Worm (Caenorhabditis elegans) whole organism, mixed stage, embryonic: ENCODE measurements around the gene Y102A5C.2.

Experiments used
- M03D4.4 ChIP-seq: sonication (generic microtip); optimal IDR thresholded peaks from 2 replicates; lab custom pipeline; 2017; ENCODE audit warnings: mild to moderate bottlenecking, missing genetic modification characterization, missing compliant biosample characterization
- bed-3 ChIP-seq: fragments of 200-800 bp; sonication (Bioruptor generic); optimal IDR thresholded peaks from 3 replicates; lab custom pipeline; 2018; ENCODE audit warnings: mild to moderate bottlenecking, missing genetic modification characterization, moderate library complexity, missing compliant biosample characterization
- blmp-1 ChIP-seq: fragments of 150-350 bp; optimal IDR thresholded peaks from 2 replicates; lab custom pipeline; 2014; ENCODE audit warnings: missing biosample characterization, missing genetic modification characterization
- ceh-39 ChIP-seq: fragments of 150-350 bp; optimal IDR thresholded peaks from 2 replicates; lab custom pipeline; 2014; ENCODE audit warnings: missing biosample characterization, missing genetic modification characterization
- ceh-43 ChIP-seq: fragments of 200-800 bp; sonication (Bioruptor generic); optimal IDR thresholded peaks from 2 replicates; lab custom pipeline; 2018; ENCODE audit warnings: mild to moderate bottlenecking, missing genetic modification characterization, moderate library complexity, missing compliant biosample characterization
- ceh-83 ChIP-seq: fragments of 200-800 bp; sonication (Bioruptor generic); optimal IDR thresholded peaks from 2 replicates; lab custom pipeline; 2018; ENCODE audit warnings: mild to moderate bottlenecking, missing genetic modification characterization, missing compliant biosample characterization
- ces-1 ChIP-seq: fragments of 150-350 bp; optimal IDR thresholded peaks from 2 replicates; lab custom pipeline; 2014; ENCODE audit warnings: missing biosample characterization, missing genetic modification reagents, missing genetic modification characterization
- cnd-1 ChIP-seq: fragments of 200-800 bp; sonication (Bioruptor generic); optimal IDR thresholded peaks from 2 replicates; lab custom pipeline; 2018; ENCODE audit warnings: mild to moderate bottlenecking, missing genetic modification characterization, missing compliant biosample characterization
- drap-1 ChIP-seq: fragments of 200-800 bp; sonication (Bioruptor generic); optimal IDR thresholded peaks from 3 replicates; lab custom pipeline; 2018; ENCODE audit warnings: mild to moderate bottlenecking, missing genetic modification characterization, missing compliant biosample characterization
- elt-1 ChIP-seq: sonication (generic microtip); optimal IDR thresholded peaks from 2 replicates; lab custom pipeline; 2017; ENCODE audit warnings: missing genetic modification characterization, mild to moderate bottlenecking, missing compliant biosample characterization, antibody characterized with exemption, moderate library complexity, borderline replicate concordance; ENCODE audit not compliant: insufficient read depth
- elt-3 ChIP-seq: fragments of 150-350 bp; optimal IDR thresholded peaks from 2 replicates; lab custom pipeline; 2014; ENCODE audit warnings: missing biosample characterization, missing genetic modification characterization
- flh-1 ChIP-seq: fragments of 200-800 bp; sonication (Bioruptor generic); optimal IDR thresholded peaks from 2 replicates; lab custom pipeline; 2018; ENCODE audit warnings: mild to moderate bottlenecking, missing genetic modification characterization, moderate library complexity, missing compliant biosample characterization
- ham-2 ChIP-seq: fragments of 200-800 bp; sonication (Bioruptor generic); optimal IDR thresholded peaks from 2 replicates; lab custom pipeline; 2018; ENCODE audit warnings: mild to moderate bottlenecking, missing genetic modification characterization, missing compliant biosample characterization
- hlh-1 ChIP-seq: fragments of 150-350 bp; optimal IDR thresholded peaks from 2 replicates; lab custom pipeline; 2014; ENCODE audit warnings: missing biosample characterization, missing genetic modification reagents, missing genetic modification characterization
- lin-13 ChIP-seq: fragments of 150-350 bp; optimal IDR thresholded peaks from 2 replicates; lab custom pipeline; 2014; ENCODE audit warnings: missing biosample characterization, missing genetic modification characterization
- lin-32 ChIP-seq: fragments of 200-800 bp; sonication (Bioruptor generic); optimal IDR thresholded peaks from 2 replicates; lab custom pipeline; 2018; ENCODE audit warnings: mild to moderate bottlenecking, missing genetic modification characterization, missing compliant biosample characterization
- lsy-2 ChIP-seq: fragments of 150-350 bp; optimal IDR thresholded peaks from 2 replicates; lab custom pipeline; 2014; ENCODE audit warnings: missing biosample characterization, missing genetic modification characterization
- mab-5 ChIP-seq: fragments of 150-350 bp; optimal IDR thresholded peaks from 2 replicates; lab custom pipeline; 2014; ENCODE audit warnings: missing biosample characterization, missing genetic modification characterization
- mep-1 ChIP-seq: fragments of 150-350 bp; optimal IDR thresholded peaks from 2 replicates; lab custom pipeline; 2017; ENCODE audit warnings: missing biosample characterization, missing genetic modification reagents, missing genetic modification characterization, inconsistent platforms
- mls-2 ChIP-seq: sonication (generic microtip); optimal IDR thresholded peaks from 2 replicates; lab custom pipeline; 2016; ENCODE audit warnings: mild to moderate bottlenecking, missing genetic modification characterization, moderate library complexity, missing compliant biosample characterization
- nhr-12 ChIP-seq: fragments of 150-350 bp; optimal IDR thresholded peaks from 2 replicates; lab custom pipeline; 2014; ENCODE audit warnings: missing biosample characterization, missing genetic modification characterization
- nhr-2 ChIP-seq: fragments of 150-350 bp; optimal IDR thresholded peaks from 2 replicates; lab custom pipeline; 2014; ENCODE audit warnings: missing biosample characterization, missing genetic modification characterization
- nhr-237 ChIP-seq: fragments of 150-350 bp; optimal IDR thresholded peaks from 2 replicates; lab custom pipeline; 2014; ENCODE audit warnings: missing biosample characterization, missing genetic modification characterization
- nhr-28 ChIP-seq: fragments of 150-350 bp; optimal IDR thresholded peaks from 2 replicates; lab custom pipeline; 2014; ENCODE audit warnings: missing biosample characterization, missing genetic modification characterization
- nhr-76 ChIP-seq: sonication (generic microtip); optimal IDR thresholded peaks from 2 replicates; lab custom pipeline; 2017; ENCODE audit warnings: missing biosample characterization, missing genetic modification characterization
- pha-4 ChIP-seq: fragments of 150-350 bp; optimal IDR thresholded peaks from 2 replicates; lab custom pipeline; 2018; ENCODE audit warnings: missing biosample characterization, missing genetic modification reagents, missing genetic modification characterization
- sem-2 ChIP-seq: fragments of 200-800 bp; sonication (Bioruptor generic); optimal IDR thresholded peaks from 2 replicates; lab custom pipeline; 2018; ENCODE audit warnings: mild to moderate bottlenecking, missing genetic modification characterization, missing compliant biosample characterization
- snpc-4 ChIP-seq: fragments of 150-350 bp; optimal IDR thresholded peaks from 2 replicates; lab custom pipeline; 2014; ENCODE audit warnings: missing biosample characterization, missing genetic modification characterization
- sptf-1 ChIP-seq: sonication (generic microtip); optimal IDR thresholded peaks from 2 replicates; lab custom pipeline; 2017; ENCODE audit warnings: mild to moderate bottlenecking, missing genetic modification characterization, moderate library complexity, missing compliant biosample characterization
- tbx-8 ChIP-seq: fragments of 200-800 bp; sonication (Bioruptor generic); optimal IDR thresholded peaks from 2 replicates; lab custom pipeline; 2018; ENCODE audit warnings: mild to moderate bottlenecking, missing genetic modification characterization, moderate library complexity, missing compliant biosample characterization
- unc-120 ChIP-seq: sonication (generic microtip); optimal IDR thresholded peaks from 2 replicates; lab custom pipeline; 2017; ENCODE audit warnings: missing genetic modification characterization, missing compliant biosample characterization; ENCODE audit not compliant: poor library complexity, severe bottlenecking
- unc-39 ChIP-seq: fragments of 150-350 bp; optimal IDR thresholded peaks from 2 replicates; lab custom pipeline; 2014; ENCODE audit warnings: missing biosample characterization, missing genetic modification characterization
- unc-62 ChIP-seq: fragments of 150-350 bp; optimal IDR thresholded peaks from 2 replicates; lab custom pipeline; 2014; ENCODE audit warnings: missing biosample characterization, missing genetic modification reagents, missing genetic modification characterization
- zip-8 ChIP-seq: fragments of 150-350 bp; optimal IDR thresholded peaks from 2 replicates; lab custom pipeline; 2014; ENCODE audit warnings: missing biosample characterization, missing genetic modification characterization
- ztf-11 ChIP-seq: fragments of 150-350 bp; optimal IDR thresholded peaks from 2 replicates; lab custom pipeline; 2014; ENCODE audit warnings: missing biosample characterization, missing genetic modification characterization

Gene Y102A5C.2

DNA sequence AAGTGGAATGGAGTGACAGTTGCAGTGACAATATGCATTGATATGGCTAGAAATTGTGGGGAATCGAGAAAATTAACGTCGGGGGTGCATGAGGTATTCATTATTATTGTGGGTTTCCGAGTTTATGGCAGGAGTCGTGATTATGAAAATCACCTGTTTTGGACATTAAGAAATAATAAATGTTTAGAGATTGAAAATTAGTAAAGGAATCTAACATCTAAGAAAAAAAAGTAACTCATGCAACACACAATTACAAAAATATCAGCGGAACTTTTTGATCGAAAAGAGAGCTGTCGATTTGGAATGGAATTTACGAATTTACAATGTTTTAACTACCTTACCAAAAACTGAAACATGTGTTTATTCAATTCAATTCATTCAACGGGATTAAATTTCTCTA, 36.2 kb downstream of the Y102A5C.2 start, which contains the start of gene srh-206:
Gene srh-206 (minus strand): TSS at position 101 of the 400 bp plus-strand sequence.
- TF ChIP-seq sem-2 (GFP tag; lab: Kevin White, UChicago) (no peak), drap-1 (no peak), lin-32 (no peak), snpc-4 (tag; lab: Kevin White, UChicago) (no peak), mab-5 (tag; lab: Kevin White, UChicago) (no peak), mls-2 (tag; lab: Kevin White, UChicago) (no peak), ces-1 (GFP tag; lab: Kevin White, UChicago) (no peak), unc-62 (GFP tag; lab: Kevin White, UChicago) (no peak), tbx-8 (GFP tag; lab: Kevin White, UChicago) (no peak), unc-120 (tag; lab: Kevin White, UChicago) (no peak), nhr-2 (tag; lab: Kevin White, UChicago) (no peak), elt-1 (tag; lab: Kevin White, UChicago) (no peak), unc-39 (tag; lab: Kevin White, UChicago) (no peak), blmp-1 (tag; lab: Kevin White, UChicago) (no peak), elt-3 (tag; lab: Kevin White, UChicago) (no peak), ztf-11 (no peak), ceh-39 (no peak), sptf-1 (tag; lab: Kevin White, UChicago) (no peak)

DNA sequence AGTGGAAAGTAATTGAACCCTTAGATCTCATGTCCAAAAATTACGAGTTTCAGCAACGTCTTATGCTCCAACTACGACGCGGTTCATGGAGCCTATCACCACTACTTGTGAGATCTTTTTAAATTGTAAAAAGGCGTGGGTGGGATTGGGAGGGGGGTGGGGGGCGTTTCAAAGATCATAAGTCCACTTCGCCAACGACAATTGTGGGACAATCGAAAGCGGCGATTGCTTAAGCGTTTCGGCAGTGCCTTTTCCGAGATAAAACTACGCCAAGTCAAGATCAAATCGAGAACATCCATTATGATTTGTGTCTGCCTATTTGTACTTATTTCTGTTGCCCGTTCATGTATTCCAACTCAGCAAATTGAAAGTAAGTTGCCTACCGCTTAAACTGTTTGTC, 37.7 kb downstream of the Y102A5C.2 start, which contains the start of gene clec-239:
Gene clec-239 (plus strand): TSS at position 301 of the 400 bp plus-strand sequence.
- TF ChIP-seq M03D4.4 (tag; lab: Kevin White, UChicago) (no peak), unc-120 (tag; lab: Kevin White, UChicago) (no peak), sptf-1 (tag; lab: Kevin White, UChicago) (no peak), ces-1 (GFP tag; lab: Kevin White, UChicago) (no peak), ceh-43 (GFP tag; lab: Kevin White, UChicago) (no peak)

- no peak for TF ChIP-seq mep-1 (tag; lab: Kevin White, UChicago)
- no peak for TF ChIP-seq ces-1 (GFP tag; lab: Kevin White, UChicago)
- TF ChIP-seq hlh-1 (tag; lab: Kevin White, UChicago): no peak
- TF ChIP-seq mab-5 (tag; lab: Kevin White, UChicago): no peak
- no peak for TF ChIP-seq bed-3 (GFP tag; lab: Kevin White, UChicago)
- TF ChIP-seq lin-13 (tag; lab: Kevin White, UChicago): no peak
- TF ChIP-seq ztf-11: no peak
- TF ChIP-seq ceh-83: no peak
- TF ChIP-seq tbx-8 (GFP tag; lab: Kevin White, UChicago): no peak
- TF ChIP-seq ham-2 (GFP tag; lab: Kevin White, UChicago): no peak
Observed at ce11 chrV:16958975-16959374, 40.4 kb downstream of the Y102A5C.2 start.

DNA sequence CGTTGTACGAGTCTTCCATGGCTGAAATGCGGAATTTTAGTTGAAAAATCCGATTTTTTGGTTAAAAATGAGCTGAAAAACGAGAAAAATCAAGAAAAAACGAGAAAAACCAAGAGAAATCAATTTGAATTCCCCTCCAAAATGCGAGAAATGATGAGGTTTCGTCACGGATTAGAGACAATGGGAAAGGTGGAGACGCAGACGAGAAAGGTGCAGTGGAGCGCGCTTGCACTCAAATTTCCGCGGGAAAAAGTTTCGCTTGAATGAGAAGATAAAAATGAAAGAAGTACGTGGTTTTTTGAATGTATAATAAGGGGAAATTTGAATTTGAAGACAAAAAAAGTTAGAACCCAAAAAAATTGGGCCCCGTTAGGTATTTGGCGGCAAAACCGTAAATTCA, 47.1 kb downstream of the Y102A5C.2 start, which contains the start of gene efl-1:
Gene efl-1 (minus strand): TSS at position 21 of the 400 bp plus-strand sequence.
- TF ChIP-seq flh-1 (no peak), pha-4 (tag; lab: Kevin White, UChicago) (peak; percentile 58), nhr-76 (tag; lab: Kevin White, UChicago) (no peak), blmp-1 (tag; lab: Kevin White, UChicago) (no peak), nhr-2 (tag; lab: Kevin White, UChicago) (no peak), zip-8 (no peak), mab-5 (tag; lab: Kevin White, UChicago) (peak; percentile 52), mls-2 (tag; lab: Kevin White, UChicago) (no peak), elt-1 (tag; lab: Kevin White, UChicago) (no peak), nhr-28 (no peak), snpc-4 (tag; lab: Kevin White, UChicago) (no peak), ces-1 (GFP tag; lab: Kevin White, UChicago) (peak; percentile 96), ceh-43 (GFP tag; lab: Kevin White, UChicago) (no peak), bed-3 (GFP tag; lab: Kevin White, UChicago) (no peak), lsy-2 (peak; percentile 82), hlh-1 (tag; lab: Kevin White, UChicago) (peak; percentile 33), unc-120 (tag; lab: Kevin White, UChicago) (no peak), sptf-1 (tag; lab: Kevin White, UChicago) (peak; percentile 37), unc-62 (GFP tag; lab: Kevin White, UChicago) (peak; percentile 36), lin-13 (tag; lab: Kevin White, UChicago) (peak; percentile 88), elt-3 (tag; lab: Kevin White, UChicago) (peak; percentile 47), tbx-8 (GFP tag; lab: Kevin White, UChicago) (no peak), M03D4.4 (tag; lab: Kevin White, UChicago) (no peak), drap-1 (peak; percentile 77), ham-2 (GFP tag; lab: Kevin White, UChicago) (no peak), sem-2 (GFP tag; lab: Kevin White, UChicago) (no peak), unc-39 (tag; lab: Kevin White, UChicago) (no peak), nhr-12 (tag; lab: Kevin White, UChicago) (no peak), ceh-39 (peak; percentile 31), lin-32 (no peak), ztf-11 (peak; percentile 37), ceh-83 (no peak), cnd-1 (no peak), mep-1 (tag; lab: Kevin White, UChicago) (peak; percentile 98), nhr-237 (tag; lab: Kevin White, UChicago) (peak; percentile 88)
